Fruit fly (Drosophila melanogaster) whole organism, prepupa: ENCODE measurements around the gene CG34300.
A peak's percentile ranks its signal among the peaks of the same experiment; 100 is the strongest.

Experiments
- CG10631 ChIP-seq: fragments of 200-800 bp; sonication (Bioruptor generic); optimal IDR thresholded peaks from 2 replicates; lab custom pipeline; 2016; ENCODE audit warnings: missing biosample characterization, missing genetic modification characterization
- CG10669 ChIP-seq: fragments of 200-800 bp; sonication (Bioruptor generic); optimal IDR thresholded peaks from 3 replicates; lab custom pipeline; 2018; ENCODE audit warnings: missing biosample characterization, mild to moderate bottlenecking, missing genetic modification characterization, moderate library complexity
- CG11294 ChIP-seq: fragments of 200-800 bp; sonication (Bioruptor generic); IDR thresholded peaks from 2 replicates; pipeline ENCODE4 v1.3.6; 2022; ENCODE audit warnings: missing biosample characterization, missing genetic modification characterization
- CG11762 ChIP-seq: fragments of 200-800 bp; sonication (Bioruptor generic); optimal IDR thresholded peaks from 3 replicates; lab custom pipeline; 2016; ENCODE audit warnings: missing biosample characterization, missing genetic modification characterization; ENCODE audit not compliant: insufficient read depth
- CG15336 ChIP-seq: fragments of 200-800 bp; sonication (Bioruptor generic); IDR thresholded peaks from 2 replicates; pipeline ENCODE4 v1.3.6; 2022; ENCODE audit warnings: missing biosample characterization, missing genetic modification characterization
- CG1621 ChIP-seq: fragments of 200-800 bp; sonication (Bioruptor generic); optimal IDR thresholded peaks from 3 replicates; lab custom pipeline; 2018; ENCODE audit warnings: missing biosample characterization, mild to moderate bottlenecking, missing genetic modification characterization
- CG16779 ChIP-seq: fragments of 200-800 bp; sonication (Bioruptor generic); optimal IDR thresholded peaks from 3 replicates; lab custom pipeline; 2017; ENCODE audit warnings: missing biosample characterization, mild to moderate bottlenecking, missing genetic modification characterization
- CG3032 ChIP-seq: fragments of 200-800 bp; optimal IDR thresholded peaks from 2 replicates; lab custom pipeline; 2019; ENCODE audit warnings: missing biosample characterization, mild to moderate bottlenecking, missing genetic modification characterization, moderate library complexity
- CG32006 ChIP-seq: fragments of 200-800 bp; sonication (Bioruptor generic); optimal IDR thresholded peaks from 3 replicates; lab custom pipeline; 2017; ENCODE audit warnings: missing biosample characterization, mild to moderate bottlenecking, missing genetic modification characterization
- CG34406 ChIP-seq: fragments of 200-800 bp; sonication (Bioruptor generic); optimal IDR thresholded peaks from 3 replicates; lab custom pipeline; 2016; ENCODE audit warnings: missing biosample characterization, missing genetic modification characterization
- CG3919 ChIP-seq: fragments of 200-800 bp; sonication (Bioruptor generic); optimal IDR thresholded peaks from 3 replicates; lab custom pipeline; 2016; ENCODE audit warnings: missing biosample characterization, missing genetic modification characterization
- CG4318 ChIP-seq: fragments of 200-800 bp; sonication (Bioruptor generic); optimal IDR thresholded peaks from 3 replicates; lab custom pipeline; 2017; ENCODE audit warnings: missing biosample characterization, mild to moderate bottlenecking, missing genetic modification characterization
- CG6163 ChIP-seq: fragments of 200-800 bp; sonication (Bioruptor generic); IDR thresholded peaks from 3 replicates; pipeline ENCODE4 v1.3.6; 2022; ENCODE audit warnings: missing biosample characterization, missing genetic modification characterization
- CG6276 ChIP-seq: fragments of 200-800 bp; sonication (Bioruptor generic); optimal IDR thresholded peaks from 2 replicates; lab custom pipeline; 2017; ENCODE audit warnings: missing biosample characterization, mild to moderate bottlenecking, missing genetic modification characterization
- CG6792 ChIP-seq: fragments of 200-800 bp; sonication (Bioruptor generic); optimal IDR thresholded peaks from 3 replicates; lab custom pipeline; 2016; ENCODE audit warnings: missing biosample characterization, missing genetic modification characterization
- CG6808 ChIP-seq: fragments of 200-800 bp; sonication (Bioruptor generic); optimal IDR thresholded peaks from 3 replicates; lab custom pipeline; 2017; ENCODE audit warnings: missing biosample characterization, missing genetic modification characterization, mild to moderate bottlenecking, moderate library complexity, missing genetic modification reagents
- CG6854 ChIP-seq: fragments of 200-800 bp; sonication (Bioruptor generic); optimal IDR thresholded peaks from 2 replicates; lab custom pipeline; 2017; ENCODE audit warnings: missing biosample characterization, mild to moderate bottlenecking, missing genetic modification characterization
- CG7368 ChIP-seq: fragments of 200-800 bp; sonication (Bioruptor generic); optimal IDR thresholded peaks from 3 replicates; lab custom pipeline; 2016; ENCODE audit warnings: missing biosample characterization, missing genetic modification characterization
- CG8119 ChIP-seq: fragments of 200-800 bp; sonication (Bioruptor generic); IDR thresholded peaks from 3 replicates; pipeline ENCODE4 v1.3.6; 2022; ENCODE audit warnings: missing biosample characterization, missing genetic modification characterization
- CG8319 ChIP-seq: fragments of 200-800 bp; sonication (Bioruptor generic); optimal IDR thresholded peaks from 3 replicates; lab custom pipeline; 2016; ENCODE audit warnings: missing biosample characterization, missing genetic modification characterization
- CG8632 ChIP-seq: fragments of 200-800 bp; sonication (Bioruptor generic); optimal IDR thresholded peaks from 3 replicates; lab custom pipeline; 2016; ENCODE audit warnings: missing biosample characterization, missing genetic modification characterization
- CG9139 ChIP-seq: fragments of 200-800 bp; sonication (Bioruptor generic); optimal IDR thresholded peaks from 3 replicates; lab custom pipeline; 2017; ENCODE audit warnings: missing biosample characterization, mild to moderate bottlenecking, missing genetic modification characterization
- Eip78C ChIP-seq: fragments of 200-800 bp; sonication (Bioruptor generic); peaks from one replicate; lab custom pipeline; 2016; ENCODE audit warnings: missing biosample characterization, missing genetic modification characterization
- Eip93F ChIP-seq: fragments of 200-800 bp; sonication (Bioruptor generic); optimal IDR thresholded peaks from 2 replicates; lab custom pipeline; 2016; ENCODE audit warnings: missing biosample characterization, mild to moderate bottlenecking, missing genetic modification characterization
- Ets21C ChIP-seq: fragments of 200-800 bp; sonication (Bioruptor generic); optimal IDR thresholded peaks from 3 replicates; lab custom pipeline; 2016; ENCODE audit warnings: missing biosample characterization, missing genetic modification characterization
- Ets96B ChIP-seq: fragments of 200-800 bp; optimal IDR thresholded peaks from 2 replicates; lab custom pipeline; 2019; ENCODE audit warnings: missing biosample characterization, mild to moderate bottlenecking, missing genetic modification characterization, moderate library complexity
- Gug ChIP-seq: fragments of 200-800 bp; sonication (Bioruptor generic); IDR thresholded peaks from 2 replicates; pipeline ENCODE4 v1.3.6; 2022; ENCODE audit warnings: missing biosample characterization, missing genetic modification characterization
- Hr39 ChIP-seq: fragments of 200-800 bp; sonication (Bioruptor generic); optimal IDR thresholded peaks from 2 replicates; lab custom pipeline; 2016; ENCODE audit warnings: missing biosample characterization, missing genetic modification characterization
- Lpt ChIP-seq: fragments of 200-800 bp; sonication (Bioruptor generic); optimal IDR thresholded peaks from 3 replicates; lab custom pipeline; 2016; ENCODE audit warnings: missing biosample characterization, missing genetic modification characterization
- Met ChIP-seq: fragments of 200-800 bp; sonication (Bioruptor generic); optimal IDR thresholded peaks from 3 replicates; lab custom pipeline; 2016; ENCODE audit warnings: missing biosample characterization, missing genetic modification characterization
- OdsH ChIP-seq: fragments of 200-800 bp; sonication (Bioruptor generic); optimal IDR thresholded peaks from 3 replicates; lab custom pipeline; 2016; ENCODE audit warnings: missing biosample characterization, missing genetic modification characterization
- Smox ChIP-seq: fragments of 200-800 bp; sonication (Bioruptor generic); optimal IDR thresholded peaks from 3 replicates; lab custom pipeline; 2016; ENCODE audit warnings: missing biosample characterization, missing genetic modification characterization
- Sox102F ChIP-seq: fragments of 200-800 bp; sonication (Bioruptor generic); optimal IDR thresholded peaks from 2 replicates; lab custom pipeline; 2016; ENCODE audit warnings: missing biosample characterization, mild to moderate bottlenecking, missing genetic modification characterization
- Sox15 ChIP-seq: fragments of 200-800 bp; sonication (Bioruptor generic); optimal IDR thresholded peaks from 3 replicates; lab custom pipeline; 2016; ENCODE audit warnings: missing biosample characterization, missing genetic modification characterization
- achi ChIP-seq: fragments of 200-800 bp; sonication (Bioruptor generic); optimal IDR thresholded peaks from 3 replicates; lab custom pipeline; 2016; ENCODE audit warnings: missing biosample characterization, missing genetic modification characterization
- acj6 ChIP-seq: fragments of 200-800 bp; sonication (Bioruptor generic); optimal IDR thresholded peaks from 3 replicates; lab custom pipeline; 2016; ENCODE audit warnings: missing biosample characterization, missing genetic modification characterization
- cyc ChIP-seq: fragments of 200-800 bp; sonication (Bioruptor generic); optimal IDR thresholded peaks from 3 replicates; lab custom pipeline; 2016; ENCODE audit warnings: missing biosample characterization, missing genetic modification characterization
- dac ChIP-seq: fragments of 200-800 bp; sonication (Bioruptor generic); optimal IDR thresholded peaks from 2 replicates; lab custom pipeline; 2017; ENCODE audit warnings: missing biosample characterization, mild to moderate bottlenecking, missing genetic modification characterization
- dsx ChIP-seq: fragments of 200-800 bp; optimal IDR thresholded peaks from 3 replicates; lab custom pipeline; 2019; ENCODE audit warnings: missing biosample characterization, mild to moderate bottlenecking, missing genetic modification characterization, moderate library complexity; ENCODE audit not compliant: poor library complexity, severe bottlenecking
- eg ChIP-seq: fragments of 200-800 bp; sonication (Bioruptor generic); IDR thresholded peaks from 3 replicates; pipeline ENCODE4 v1.3.6; 2022; ENCODE audit warnings: missing biosample characterization, missing genetic modification characterization
- esn ChIP-seq: fragments of 200-800 bp; sonication (Bioruptor generic); optimal IDR thresholded peaks from 2 replicates; lab custom pipeline; 2016; ENCODE audit warnings: missing biosample characterization, mild to moderate bottlenecking, missing genetic modification characterization, moderate library complexity
- fd59A ChIP-seq: fragments of 200-800 bp; sonication (Bioruptor generic); optimal IDR thresholded peaks from 2 replicates; lab custom pipeline; 2017; ENCODE audit warnings: missing biosample characterization, mild to moderate bottlenecking, missing genetic modification characterization, missing genetic modification reagents
- fd85E ChIP-seq: fragments of 200-800 bp; sonication (Bioruptor generic); optimal IDR thresholded peaks from 3 replicates; lab custom pipeline; 2016; ENCODE audit warnings: missing biosample characterization, missing genetic modification characterization
- fkh ChIP-seq: fragments of 200-800 bp; sonication (Bioruptor generic); optimal IDR thresholded peaks from 3 replicates; lab custom pipeline; 2017; ENCODE audit warnings: missing biosample characterization, mild to moderate bottlenecking, missing genetic modification characterization, moderate library complexity
- lz ChIP-seq: fragments of 200-800 bp; sonication (Bioruptor generic); optimal IDR thresholded peaks from 3 replicates; lab custom pipeline; 2016; ENCODE audit warnings: missing biosample characterization, missing genetic modification characterization
- net ChIP-seq: fragments of 200-800 bp; sonication (Bioruptor generic); optimal IDR thresholded peaks from 3 replicates; lab custom pipeline; 2016; ENCODE audit warnings: missing biosample characterization, missing genetic modification characterization
- pdm3 ChIP-seq: fragments of 200-800 bp; sonication (Bioruptor generic); optimal IDR thresholded peaks from 3 replicates; lab custom pipeline; 2016; ENCODE audit warnings: missing biosample characterization, missing genetic modification characterization
- spab ChIP-seq: fragments of 200-800 bp; sonication (Bioruptor generic); optimal IDR thresholded peaks from 2 replicates; lab custom pipeline; 2017; ENCODE audit warnings: missing biosample characterization, mild to moderate bottlenecking, missing genetic modification characterization, missing genetic modification reagents
- svp ChIP-seq: fragments of 200-800 bp; sonication (Bioruptor generic); peaks from one replicate; lab custom pipeline; 2016; ENCODE audit warnings: missing biosample characterization, missing genetic modification characterization
- topi ChIP-seq: fragments of 200-800 bp; sonication (Bioruptor generic); optimal IDR thresholded peaks from 3 replicates; lab custom pipeline; 2016; ENCODE audit warnings: missing biosample characterization, missing genetic modification characterization
- vri ChIP-seq: fragments of 200-800 bp; sonication (Bioruptor generic); optimal IDR thresholded peaks from 3 replicates; lab custom pipeline; 2016; ENCODE audit warnings: missing biosample characterization, mild to moderate bottlenecking, missing genetic modification characterization

The CG34300 gene

dm6 chr3R:30272176-30272857, 34.1 kb downstream of the CG34300 start:
- TF ChIP-seq CG6276 (GFP tag; lab: Kevin White, UChicago) (peak; percentile 80), Gug (GFP tag; lab: Robert Waterston, UW) (peak; percentile 92), Eip93F (GFP tag; lab: Kevin White, UChicago) (peak; percentile 19), fd85E (GFP tag; lab: Kevin White, UChicago) (peak; percentile 74), Hr39 (peak; percentile 96), vri (GFP tag; lab: Kevin White, UChicago) (peak; percentile 97), CG3032 (tag; lab: Kevin White, UChicago) (peak; percentile 98), Sox102F (GFP tag; lab: Kevin White, UChicago) (peak; percentile 94), svp (peak; percentile 96), CG11294 (peak; percentile 73), Ets21C (GFP tag; lab: Kevin White, UChicago) (peak; percentile 94), Lpt (peak; percentile 95), achi (GFP tag; lab: Kevin White, UChicago) (peak; percentile 97), dac (GFP tag; lab: Kevin White, UChicago) (peak; percentile 51), CG8119 (GFP tag; lab: Robert Waterston, UW) (peak; percentile 92), lz (GFP tag; lab: Kevin White, UChicago) (peak; percentile 95), CG16779 (tag; lab: Kevin White, UChicago) (peak; percentile 93), CG11762 (GFP tag; lab: Kevin White, UChicago) (peak; percentile 94), acj6 (peak; percentile 97), net (peak; percentile 94), CG7368 (peak; percentile 93), CG6792 (peak; percentile 96), cyc (GFP tag; lab: Kevin White, UChicago) (peak; percentile 95), eg (peak; percentile 76), OdsH (GFP tag; lab: Kevin White, UChicago) (peak; percentile 96), CG9139 (GFP tag; lab: Kevin White, UChicago) (peak; percentile 93), CG6854 (GFP tag; lab: Kevin White, UChicago) (peak; percentile 70), pdm3 (GFP tag; lab: Kevin White, UChicago) (peak; percentile 96), CG1621 (peak; percentile 97), esn (GFP tag; lab: Kevin White, UChicago) (peak; percentile 97), Smox (peak; percentile 94), CG32006 (GFP tag; lab: Kevin White, UChicago) (peak; percentile 92), dsx (GFP tag; lab: Kevin White, UChicago) (peak; percentile 95), Sox15 (GFP tag; lab: Kevin White, UChicago) (peak; percentile 91), CG4318 (GFP tag; lab: Kevin White, UChicago) (peak; percentile 77), Ets96B (tag; lab: Kevin White, UChicago) (peak; percentile 99), spab (GFP tag; lab: Kevin White, UChicago) (peak; percentile 97), CG6808 (GFP tag; lab: Kevin White, UChicago) (peak; percentile 95), fkh (no peak), CG3919 (GFP tag; lab: Kevin White, UChicago) (peak; percentile 98), CG15336 (GFP tag; lab: Robert Waterston, UW) (peak; percentile 85), CG8632 (GFP tag; lab: Kevin White, UChicago) (peak; percentile 95), CG10669 (GFP tag; lab: Kevin White, UChicago) (peak; percentile 98), Eip78C (GFP tag; lab: Kevin White, UChicago) (peak; percentile 99), CG34406 (GFP tag; lab: Kevin White, UChicago) (peak; percentile 94), fd59A (GFP tag; lab: Kevin White, UChicago) (peak; percentile 96), Met (GFP tag; lab: Kevin White, UChicago) (peak; percentile 96), topi (GFP tag; lab: Kevin White, UChicago) (peak; percentile 94), CG10631 (GFP tag; lab: Kevin White, UChicago) (peak; percentile 99), CG6163 (peak; percentile 97), CG8319 (GFP tag; lab: Kevin White, UChicago) (peak; percentile 83)
